Worm (Caenorhabditis elegans) whole organism, dauer: Measurements from ENCODE around the gene zhit-3.

Experiments
- unc-62 ChIP-seq: sonication (generic microtip); optimal IDR thresholded peaks from 2 replicates; lab custom pipeline; 2017; ENCODE audit warnings: missing biosample characterization, missing genetic modification reagents, missing genetic modification characterization

Gene zhit-3

DNA sequence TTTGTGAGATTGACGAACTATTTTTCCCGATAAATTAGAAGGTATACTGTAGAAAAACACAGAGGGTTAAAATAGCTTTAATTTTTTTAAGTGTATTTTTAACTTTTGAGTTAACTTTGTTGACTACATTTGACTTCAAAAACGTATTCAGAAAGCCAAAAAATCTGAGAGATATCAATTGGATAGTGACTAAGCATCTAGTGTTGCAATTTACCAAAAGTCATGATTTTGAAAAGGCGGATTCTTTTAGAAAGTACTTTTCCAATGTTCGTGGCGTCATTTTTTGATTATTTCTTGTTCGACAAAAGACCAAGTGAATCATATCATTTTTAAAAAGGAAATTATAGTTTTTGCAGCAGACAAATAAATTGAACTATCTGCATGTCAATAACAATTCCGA, 43.1 kb downstream of the zhit-3 start:
- TF ChIP-seq unc-62 (GFP tag; lab: Kevin White, UChicago): no peak

DNA sequence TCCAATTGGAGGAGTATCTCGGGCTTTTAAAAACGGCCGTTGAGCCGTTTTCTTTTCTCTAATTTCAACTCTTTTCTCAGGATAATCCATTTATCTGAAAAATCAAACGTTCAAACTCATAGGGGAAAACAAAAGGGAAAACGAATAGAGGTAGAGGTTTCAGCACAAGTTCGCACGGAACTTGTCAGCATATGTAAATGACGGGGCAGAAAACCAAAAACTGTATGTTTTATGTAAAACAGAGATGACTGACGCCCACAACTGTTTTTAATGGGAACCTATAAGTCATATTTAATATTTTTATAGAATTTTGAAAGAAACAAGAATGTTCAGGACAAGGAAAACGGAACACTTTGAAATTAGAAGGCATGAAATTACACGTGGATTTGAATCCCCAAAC, 45.6 kb downstream of the zhit-3 start, which contains the start of gene C51E3.6:
Gene C51E3.6 (minus strand): TSS at position 101 of the 400 bp plus-strand sequence.
- no peak for TF ChIP-seq unc-62 (GFP tag; lab: Kevin White, UChicago)

- no peak for TF ChIP-seq unc-62 (GFP tag; lab: Kevin White, UChicago)
These were observed 51.0 kb downstream of the zhit-3 start, which contains the start of gene C51E3.10 for ce11 chrV:10160954-10161353. C51E3.10 (minus strand) TSS chrV:10161134.
